Worm (Caenorhabditis elegans) whole organism, mixed stage, embryonic: ENCODE measurements around the gene Y39A1A.10.

ENCODE experiments used
- M03D4.4 ChIP-seq: sonication (generic microtip); optimal IDR thresholded peaks from 2 replicates; lab custom pipeline; 2017; ENCODE audit warnings: mild to moderate bottlenecking, missing genetic modification characterization, missing compliant biosample characterization
- bed-3 ChIP-seq: fragments of 200-800 bp; sonication (Bioruptor generic); optimal IDR thresholded peaks from 3 replicates; lab custom pipeline; 2018; ENCODE audit warnings: mild to moderate bottlenecking, missing genetic modification characterization, moderate library complexity, missing compliant biosample characterization
- blmp-1 ChIP-seq: fragments of 150-350 bp; optimal IDR thresholded peaks from 2 replicates; lab custom pipeline; 2014; ENCODE audit warnings: missing biosample characterization, missing genetic modification characterization
- ceh-43 ChIP-seq: fragments of 200-800 bp; sonication (Bioruptor generic); optimal IDR thresholded peaks from 2 replicates; lab custom pipeline; 2018; ENCODE audit warnings: mild to moderate bottlenecking, missing genetic modification characterization, moderate library complexity, missing compliant biosample characterization
- ceh-83 ChIP-seq: fragments of 200-800 bp; sonication (Bioruptor generic); optimal IDR thresholded peaks from 2 replicates; lab custom pipeline; 2018; ENCODE audit warnings: mild to moderate bottlenecking, missing genetic modification characterization, missing compliant biosample characterization
- elt-1 ChIP-seq: sonication (generic microtip); optimal IDR thresholded peaks from 2 replicates; lab custom pipeline; 2017; ENCODE audit warnings: missing genetic modification characterization, mild to moderate bottlenecking, missing compliant biosample characterization, antibody characterized with exemption, moderate library complexity, borderline replicate concordance; ENCODE audit not compliant: insufficient read depth
- elt-3 ChIP-seq: fragments of 150-350 bp; optimal IDR thresholded peaks from 2 replicates; lab custom pipeline; 2014; ENCODE audit warnings: missing biosample characterization, missing genetic modification characterization
- flh-1 ChIP-seq: fragments of 200-800 bp; sonication (Bioruptor generic); optimal IDR thresholded peaks from 2 replicates; lab custom pipeline; 2018; ENCODE audit warnings: mild to moderate bottlenecking, missing genetic modification characterization, moderate library complexity, missing compliant biosample characterization
- ham-2 ChIP-seq: fragments of 200-800 bp; sonication (Bioruptor generic); optimal IDR thresholded peaks from 2 replicates; lab custom pipeline; 2018; ENCODE audit warnings: mild to moderate bottlenecking, missing genetic modification characterization, missing compliant biosample characterization
- hlh-1 ChIP-seq: fragments of 150-350 bp; optimal IDR thresholded peaks from 2 replicates; lab custom pipeline; 2014; ENCODE audit warnings: missing biosample characterization, missing genetic modification reagents, missing genetic modification characterization
- lin-13 ChIP-seq: fragments of 150-350 bp; optimal IDR thresholded peaks from 2 replicates; lab custom pipeline; 2014; ENCODE audit warnings: missing biosample characterization, missing genetic modification characterization
- lin-32 ChIP-seq: fragments of 200-800 bp; sonication (Bioruptor generic); optimal IDR thresholded peaks from 2 replicates; lab custom pipeline; 2018; ENCODE audit warnings: mild to moderate bottlenecking, missing genetic modification characterization, missing compliant biosample characterization
- lsy-2 ChIP-seq: fragments of 150-350 bp; optimal IDR thresholded peaks from 2 replicates; lab custom pipeline; 2014; ENCODE audit warnings: missing biosample characterization, missing genetic modification characterization
- mep-1 ChIP-seq: fragments of 150-350 bp; optimal IDR thresholded peaks from 2 replicates; lab custom pipeline; 2017; ENCODE audit warnings: missing biosample characterization, missing genetic modification reagents, missing genetic modification characterization, inconsistent platforms
- mls-2 ChIP-seq: sonication (generic microtip); optimal IDR thresholded peaks from 2 replicates; lab custom pipeline; 2016; ENCODE audit warnings: mild to moderate bottlenecking, missing genetic modification characterization, moderate library complexity, missing compliant biosample characterization
- nhr-12 ChIP-seq: fragments of 150-350 bp; optimal IDR thresholded peaks from 2 replicates; lab custom pipeline; 2014; ENCODE audit warnings: missing biosample characterization, missing genetic modification characterization
- nhr-2 ChIP-seq: fragments of 150-350 bp; optimal IDR thresholded peaks from 2 replicates; lab custom pipeline; 2014; ENCODE audit warnings: missing biosample characterization, missing genetic modification characterization
- nhr-28 ChIP-seq: fragments of 150-350 bp; optimal IDR thresholded peaks from 2 replicates; lab custom pipeline; 2014; ENCODE audit warnings: missing biosample characterization, missing genetic modification characterization
- pha-4 ChIP-seq: fragments of 150-350 bp; optimal IDR thresholded peaks from 2 replicates; lab custom pipeline; 2018; ENCODE audit warnings: missing biosample characterization, missing genetic modification reagents, missing genetic modification characterization
- sem-2 ChIP-seq: fragments of 200-800 bp; sonication (Bioruptor generic); optimal IDR thresholded peaks from 2 replicates; lab custom pipeline; 2018; ENCODE audit warnings: mild to moderate bottlenecking, missing genetic modification characterization, missing compliant biosample characterization
- tbx-8 ChIP-seq: fragments of 200-800 bp; sonication (Bioruptor generic); optimal IDR thresholded peaks from 2 replicates; lab custom pipeline; 2018; ENCODE audit warnings: mild to moderate bottlenecking, missing genetic modification characterization, moderate library complexity, missing compliant biosample characterization
- unc-39 ChIP-seq: fragments of 150-350 bp; optimal IDR thresholded peaks from 2 replicates; lab custom pipeline; 2014; ENCODE audit warnings: missing biosample characterization, missing genetic modification characterization
- unc-62 ChIP-seq: fragments of 150-350 bp; optimal IDR thresholded peaks from 2 replicates; lab custom pipeline; 2014; ENCODE audit warnings: missing biosample characterization, missing genetic modification reagents, missing genetic modification characterization
- ztf-11 ChIP-seq: fragments of 150-350 bp; optimal IDR thresholded peaks from 2 replicates; lab custom pipeline; 2014; ENCODE audit warnings: missing biosample characterization, missing genetic modification characterization

Y39A1A.10 gene

ce11 chrIII:10671894-10672293, 39.4 kb downstream of the Y39A1A.10 start:
- TF ChIP-seq ceh-83 (GFP tag; lab: Kevin White, UChicago) (peak; percentile 42), mep-1 (no peak), ceh-43 (GFP tag; lab: Kevin White, UChicago) (no peak), nhr-12 (tag; lab: Kevin White, UChicago) (no peak), elt-1 (tag; lab: Kevin White, UChicago) (no peak), lin-13 (tag; lab: Kevin White, UChicago) (no peak), ham-2 (GFP tag; lab: Kevin White, UChicago) (peak; percentile 10), blmp-1 (tag; lab: Kevin White, UChicago) (peak; percentile 70), unc-62 (no peak)

ce11 chrIII:10678971-10679370, 46.4 kb downstream of the Y39A1A.10 start, which contains the start of gene Y39A1A.16:
Y39A1A.16 (plus strand) TSS chrIII:10679271.
- TF ChIP-seq elt-3 (tag; lab: Kevin White, UChicago), result no peak
- no peak for TF ChIP-seq pha-4
- no peak for TF ChIP-seq nhr-12 (tag; lab: Kevin White, UChicago)
- no peak for TF ChIP-seq nhr-28 (tag; lab: Kevin White, UChicago)
- TF ChIP-seq bed-3 (GFP tag; lab: Kevin White, UChicago), result no peak
- TF ChIP-seq flh-1 (GFP tag; lab: Kevin White, UChicago), result no peak
- TF ChIP-seq nhr-2 (tag; lab: Kevin White, UChicago), result no peak
- no peak for TF ChIP-seq lin-13 (tag; lab: Kevin White, UChicago)
- no peak for TF ChIP-seq tbx-8 (GFP tag; lab: Kevin White, UChicago)
- no peak for TF ChIP-seq M03D4.4 (tag; lab: Kevin White, UChicago)
- no peak for TF ChIP-seq sem-2 (GFP tag; lab: Kevin White, UChicago)
- TF ChIP-seq ztf-11 (tag; lab: Kevin White, UChicago), result no peak
- no peak for TF ChIP-seq lsy-2 (tag; lab: Kevin White, UChicago)
- no peak for TF ChIP-seq unc-39 (tag; lab: Kevin White, UChicago)
- no peak for TF ChIP-seq mls-2 (tag; lab: Kevin White, UChicago)
- TF ChIP-seq unc-62, result no peak
- no peak for TF ChIP-seq ham-2 (GFP tag; lab: Kevin White, UChicago)
- TF ChIP-seq hlh-1, result no peak
- TF ChIP-seq lin-32 (GFP tag; lab: Kevin White, UChicago), result no peak
- TF ChIP-seq, all 35 proteins: peak for 0
